Fruit fly (Drosophila melanogaster) S2 (cell line): ENCODE measurements around the gene bol.

Source experiments
- CG8478 ChIP-seq: fragments of >200 bp; optimal IDR thresholded peaks from 2 replicates; lab custom pipeline; 2018
- CTCF ChIP-seq, 2 experiments: fragments of >200 bp; optimal IDR thresholded peaks; 2 replicates each; lab custom pipeline; 2018

- TF ChIP-seq CTCF (optimal IDR thresholded peaks at IDR 0.05; lab: Kevin White, UChicago) (no peak), CG8478 (no peak)
Observed at dm6 chr3L:9094980-9095425, 39.2 kb downstream of the bol start.
